Worm (Caenorhabditis elegans) whole organism, L2 larva: ENCODE measurements around the gene sto-6.
A peak's percentile ranks its signal among the peaks of the same experiment; 100 is the strongest.

Experiments used
- C34F6.9 ChIP-seq: fragments of 150-350 bp; optimal IDR thresholded peaks from 2 replicates; lab custom pipeline; 2014; ENCODE audit warnings: missing biosample characterization, missing genetic modification characterization
- F13H6.1 ChIP-seq: sonication (generic microtip); optimal IDR thresholded peaks from 2 replicates; lab custom pipeline; 2016; ENCODE audit warnings: missing genetic modification characterization, missing compliant biosample characterization
- R02D3.7 ChIP-seq: fragments of 150-350 bp; optimal IDR thresholded peaks from 2 replicates; lab custom pipeline; 2014; ENCODE audit warnings: missing biosample characterization, missing genetic modification characterization
- Y55F3AM.14 ChIP-seq: fragments of 200-800 bp; sonication (Bioruptor generic); optimal IDR thresholded peaks from 2 replicates; lab custom pipeline; 2018; ENCODE audit warnings: mild to moderate bottlenecking, missing genetic modification characterization, missing compliant biosample characterization
- ZK546.5 ChIP-seq: sonication (generic microtip); optimal IDR thresholded peaks from 2 replicates; lab custom pipeline; 2017; ENCODE audit warnings: missing biosample characterization, missing genetic modification characterization
- alr-1 ChIP-seq: fragments of 150-350 bp; optimal IDR thresholded peaks from 2 replicates; lab custom pipeline; 2014; ENCODE audit warnings: missing biosample characterization, missing genetic modification characterization
- aly-2 ChIP-seq: fragments of 150-350 bp; optimal IDR thresholded peaks from 2 replicates; lab custom pipeline; 2014; ENCODE audit warnings: missing biosample characterization, missing genetic modification characterization
- blmp-1 ChIP-seq: sonication (generic microtip); optimal IDR thresholded peaks from 2 replicates; lab custom pipeline; 2017; ENCODE audit warnings: missing genetic modification characterization, mild to moderate bottlenecking, missing compliant biosample characterization, antibody characterized with exemption, moderate library complexity; ENCODE audit not compliant: insufficient read depth
- crh-2 ChIP-seq: sonication (generic microtip); optimal IDR thresholded peaks from 2 replicates; lab custom pipeline; 2017; ENCODE audit warnings: missing biosample characterization, missing genetic modification characterization
- elt-1 ChIP-seq: fragments of 150-350 bp; optimal IDR thresholded peaks from 2 replicates; lab custom pipeline; 2014; ENCODE audit warnings: missing biosample characterization, missing genetic modification characterization
- elt-3 ChIP-seq: sonication (generic microtip); optimal IDR thresholded peaks from 2 replicates; lab custom pipeline; 2017; ENCODE audit warnings: missing biosample characterization, missing genetic modification characterization
- fos-1 ChIP-seq: fragments of 150-350 bp; optimal IDR thresholded peaks from 2 replicates; lab custom pipeline; 2014; ENCODE audit warnings: missing biosample characterization, missing genetic modification characterization
- gmeb-1 ChIP-seq: fragments of 150-350 bp; optimal IDR thresholded peaks from 2 replicates; lab custom pipeline; 2014; ENCODE audit warnings: missing biosample characterization, missing genetic modification characterization
- lin-13 ChIP-seq: fragments of 150-350 bp; optimal IDR thresholded peaks from 2 replicates; lab custom pipeline; 2014; ENCODE audit warnings: missing biosample characterization, missing genetic modification reagents, missing genetic modification characterization
- mab-5 ChIP-seq: fragments of 150-350 bp; optimal IDR thresholded peaks from 2 replicates; lab custom pipeline; 2014; ENCODE audit warnings: missing biosample characterization, missing genetic modification characterization
- nhr-12 ChIP-seq: fragments of 150-350 bp; optimal IDR thresholded peaks from 2 replicates; lab custom pipeline; 2014; ENCODE audit warnings: missing biosample characterization, missing genetic modification characterization
- nhr-129 ChIP-seq: fragments of 150-350 bp; optimal IDR thresholded peaks from 2 replicates; lab custom pipeline; 2014; ENCODE audit warnings: missing biosample characterization, missing genetic modification characterization
- nhr-237 ChIP-seq: fragments of 150-350 bp; optimal IDR thresholded peaks from 2 replicates; lab custom pipeline; 2014; ENCODE audit warnings: missing biosample characterization, missing genetic modification characterization
- nhr-77 ChIP-seq: fragments of 150-350 bp; optimal IDR thresholded peaks from 2 replicates; lab custom pipeline; 2014; ENCODE audit warnings: missing biosample characterization, missing genetic modification characterization
- peb-1 ChIP-seq: fragments of 150-350 bp; optimal IDR thresholded peaks from 2 replicates; lab custom pipeline; 2014; ENCODE audit warnings: missing biosample characterization, missing genetic modification characterization
- sem-4 ChIP-seq: fragments of 150-350 bp; optimal IDR thresholded peaks from 2 replicates; lab custom pipeline; 2014; ENCODE audit warnings: missing biosample characterization, missing genetic modification reagents, missing genetic modification characterization
- sma-3 ChIP-seq: sonication (generic microtip); optimal IDR thresholded peaks from 2 replicates; lab custom pipeline; 2016; ENCODE audit warnings: missing genetic modification reagents, missing genetic modification characterization, missing compliant biosample characterization
- sma-9 ChIP-seq, 2 experiments: fragments of 150-350 bp in 1 of 2; sonication (generic microtip) in 1 of 2; optimal IDR thresholded peaks; 2 replicates each; lab custom pipeline; 2014 to 2016; ENCODE audit warnings: missing genetic modification characterization in 2 of 2, mild to moderate bottlenecking in 1 of 2, missing biosample characterization in 1 of 2, missing compliant biosample characterization in 1 of 2, missing genetic modification reagents in 1 of 2, moderate library complexity in 1 of 2
- snpc-4 ChIP-seq: fragments of 150-350 bp; optimal IDR thresholded peaks from 2 replicates; lab custom pipeline; 2014; ENCODE audit warnings: missing biosample characterization, missing genetic modification characterization
- unc-55 ChIP-seq: fragments of 150-350 bp; sonication (generic microtip); optimal IDR thresholded peaks from 3 replicates; lab custom pipeline; 2014; ENCODE audit warnings: missing biosample characterization, missing genetic modification reagents, missing genetic modification characterization
- unc-62 ChIP-seq: fragments of 150-350 bp; optimal IDR thresholded peaks from 2 replicates; lab custom pipeline; 2014; ENCODE audit warnings: missing biosample characterization, missing genetic modification reagents, missing genetic modification characterization
- zag-1 ChIP-seq: fragments of 150-350 bp; optimal IDR thresholded peaks from 2 replicates; lab custom pipeline; 2014; ENCODE audit warnings: missing biosample characterization, missing genetic modification characterization
- ztf-1 ChIP-seq: fragments of 200-800 bp; sonication (Bioruptor generic); conservative IDR thresholded peaks from 2 replicates; pipeline ENCODE4 v1.3.6; 2022; ENCODE audit warnings: missing genetic modification characterization, missing compliant biosample characterization
- ztf-11 ChIP-seq: sonication (generic microtip); optimal IDR thresholded peaks from 2 replicates; lab custom pipeline; 2017; ENCODE audit warnings: missing biosample characterization, missing genetic modification characterization
- ztf-4 ChIP-seq: fragments of 150-350 bp; optimal IDR thresholded peaks from 2 replicates; lab custom pipeline; 2014; ENCODE audit warnings: missing biosample characterization, missing genetic modification characterization

The sto-6 gene

DNA sequence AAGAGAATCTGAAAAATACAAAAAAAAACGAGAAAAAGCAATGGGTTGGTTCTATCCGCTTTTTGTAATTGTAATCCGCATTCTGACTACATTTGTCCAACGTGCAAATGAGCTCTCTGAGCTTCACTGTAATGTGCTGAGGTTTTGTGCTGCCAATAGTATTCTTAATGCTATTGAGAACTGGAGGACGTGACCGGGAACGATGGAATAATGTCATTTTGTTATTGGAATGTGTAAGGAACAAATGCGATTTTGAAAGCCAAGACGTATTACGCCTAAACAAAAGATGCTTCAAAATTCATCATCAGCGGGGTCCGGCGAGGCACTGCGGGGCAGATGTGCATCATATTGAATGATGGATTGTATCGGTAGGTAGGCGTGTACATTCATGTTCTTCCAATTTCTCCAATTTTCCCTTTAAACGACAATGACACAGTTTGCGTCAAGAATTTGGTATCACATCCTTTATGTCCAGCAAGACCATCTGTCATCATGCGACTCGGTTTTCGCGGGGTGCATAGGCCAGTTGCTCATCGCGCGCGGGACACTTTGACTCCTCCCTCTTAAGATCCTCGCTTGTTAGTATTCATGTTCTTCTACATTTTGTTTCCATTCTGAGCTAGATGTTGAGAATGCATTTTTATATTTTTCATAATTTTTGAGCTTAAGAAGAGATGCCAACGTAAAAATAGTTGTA, 41.0 kb downstream of the sto-6 start:
- peak; percentile 7 for TF ChIP-seq mab-5 (tag; lab: Kevin White, UChicago)
- TF ChIP-seq C34F6.9 (tag; lab: Kevin White, UChicago), result no peak
- no peak for TF ChIP-seq zag-1
- no peak for TF ChIP-seq peb-1 (tag; lab: Kevin White, UChicago)

DNA sequence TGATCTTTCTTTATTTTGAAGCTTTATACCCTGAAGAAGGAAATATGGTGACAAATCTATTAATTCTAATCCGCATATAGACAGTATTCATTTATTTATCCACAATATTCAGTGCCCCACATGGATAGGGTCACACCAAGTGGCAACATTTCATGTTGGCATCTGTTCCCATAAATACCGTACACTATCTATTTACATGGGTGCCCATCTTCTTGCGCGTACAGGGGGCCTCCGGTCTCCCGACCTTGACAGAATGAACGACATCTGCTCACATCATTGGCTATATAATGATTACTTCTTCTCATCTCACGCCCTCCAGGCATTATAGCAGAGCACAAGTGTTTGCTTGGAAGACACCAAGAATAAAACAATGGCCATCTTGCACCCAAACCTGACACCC, 43.4 kb downstream of the sto-6 start:
- TF ChIP-seq sma-9 (GFP tag; optimal IDR thresholded peaks at IDR 0.05; lab: Kevin White, UChicago), result no peak
- TF ChIP-seq sma-9 (tag; optimal IDR thresholded peaks at IDR 0.05; lab: Kevin White, UChicago), result no peak
- TF ChIP-seq unc-55 (GFP tag; lab: Kevin White, UChicago), result no peak
- TF ChIP-seq ZK546.5 (tag; lab: Kevin White, UChicago), result no peak
- no peak for TF ChIP-seq sem-4 (tag; lab: Kevin White, UChicago)
- TF ChIP-seq sma-3 (GFP tag; lab: Kevin White, UChicago), result no peak
- TF ChIP-seq Y55F3AM.14 (GFP tag; lab: Kevin White, UChicago), result no peak
- TF ChIP-seq alr-1 (tag; lab: Kevin White, UChicago), result no peak
- TF ChIP-seq nhr-237 (tag; lab: Kevin White, UChicago), result no peak

DNA sequence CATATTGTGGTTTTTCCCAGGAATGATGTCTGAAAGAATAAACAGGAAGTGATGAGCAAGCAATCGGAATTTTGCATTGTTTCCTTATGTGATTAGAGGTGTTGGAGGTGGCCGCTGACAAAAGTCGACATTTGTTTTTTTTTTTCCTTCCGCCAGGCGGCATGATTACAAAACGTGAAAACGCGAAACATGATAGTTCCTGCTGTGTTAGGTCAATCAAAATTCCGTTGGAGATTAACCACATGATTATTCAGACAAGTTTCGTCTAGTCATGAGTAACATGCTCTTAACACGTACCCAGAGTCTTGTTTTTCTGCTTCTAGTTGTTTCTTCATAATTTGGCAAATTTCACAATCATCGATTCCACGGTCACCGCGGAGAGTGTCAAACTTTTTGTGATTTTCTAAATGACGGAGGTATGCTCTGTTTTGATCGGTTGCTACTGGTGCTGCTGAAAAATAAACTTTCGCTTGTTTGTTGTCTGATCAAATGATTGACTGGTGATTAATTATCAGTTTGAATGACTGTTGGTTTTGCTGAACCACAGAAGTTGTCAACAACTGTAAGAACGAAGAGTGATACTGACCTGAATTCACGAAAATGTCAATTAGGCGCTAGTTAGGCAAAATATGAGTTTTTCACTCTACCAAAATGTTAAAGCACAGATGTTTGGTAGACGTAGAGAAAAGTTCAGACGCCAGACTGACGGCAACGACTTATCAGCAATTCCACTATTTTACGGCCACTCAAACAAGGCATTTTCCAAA, 47.2 kb downstream of the sto-6 start:
- no peak for TF ChIP-seq nhr-12 (tag; lab: Kevin White, UChicago)
- no peak for TF ChIP-seq C34F6.9 (tag; lab: Kevin White, UChicago)
- TF ChIP-seq sma-9 (GFP tag; optimal IDR thresholded peaks at IDR 0.05; lab: Kevin White, UChicago), result no peak
- TF ChIP-seq sma-9 (tag; optimal IDR thresholded peaks at IDR 0.05; lab: Kevin White, UChicago), result no peak
- TF ChIP-seq nhr-129, result no peak
- TF ChIP-seq zag-1, result no peak
- TF ChIP-seq elt-3 (tag; lab: Kevin White, UChicago), result no peak
- TF ChIP-seq F13H6.1 (tag; lab: Kevin White, UChicago), result no peak
- TF ChIP-seq nhr-237 (tag; lab: Kevin White, UChicago), result no peak
- TF ChIP-seq unc-62 (GFP tag; lab: Kevin White, UChicago), result no peak
- TF ChIP-seq ZK546.5 (tag; lab: Kevin White, UChicago), result no peak
- no peak for TF ChIP-seq peb-1 (tag; lab: Kevin White, UChicago)
- TF ChIP-seq gmeb-1 (tag; lab: Kevin White, UChicago), result no peak
- TF ChIP-seq unc-55 (GFP tag; lab: Kevin White, UChicago), result no peak
- TF ChIP-seq nhr-77 (tag; lab: Kevin White, UChicago), result no peak

DNA sequence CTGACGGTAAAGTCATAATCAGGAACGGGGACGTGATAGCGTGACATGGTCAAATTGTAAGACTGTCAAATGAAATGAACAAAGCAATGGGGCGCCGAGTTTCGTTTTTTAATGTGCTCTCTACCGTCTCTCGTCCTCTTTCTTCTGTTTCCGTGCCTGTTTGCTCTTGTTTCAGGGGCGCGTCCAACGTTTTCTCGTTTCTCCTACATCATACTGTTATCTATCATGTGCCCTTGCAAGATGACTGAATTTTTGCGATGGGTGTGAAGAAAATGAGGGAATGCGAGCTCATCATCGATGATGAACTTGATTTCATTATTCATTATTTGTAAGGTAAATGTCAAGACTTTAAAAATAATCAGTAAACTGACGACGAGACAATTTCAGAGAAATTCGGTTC, 48.6 kb downstream of the sto-6 start, which contains the start of gene T04F8.7:
Gene T04F8.7, minus strand, starts transcription at position 130 of the 400 bp plus-strand sequence.
- TF ChIP-seq sma-9 (GFP tag; optimal IDR thresholded peaks at IDR 0.05; lab: Kevin White, UChicago) (peak; percentile 24), sma-9 (tag; optimal IDR thresholded peaks at IDR 0.05; lab: Kevin White, UChicago) (no peak), unc-55 (GFP tag; lab: Kevin White, UChicago) (no peak), F13H6.1 (tag; lab: Kevin White, UChicago) (peak; percentile 6), gmeb-1 (tag; lab: Kevin White, UChicago) (no peak), R02D3.7 (tag; lab: Kevin White, UChicago) (no peak), fos-1 (tag; lab: Kevin White, UChicago) (peak; percentile 83), ztf-1 (GFP tag; lab: Robert Waterston, UW) (no peak), aly-2 (tag; lab: Kevin White, UChicago) (no peak), elt-1 (tag; lab: Kevin White, UChicago) (no peak), lin-13 (no peak), nhr-129 (no peak), alr-1 (tag; lab: Kevin White, UChicago) (no peak), Y55F3AM.14 (GFP tag; lab: Kevin White, UChicago) (no peak), snpc-4 (tag; lab: Kevin White, UChicago) (no peak), sma-3 (GFP tag; lab: Kevin White, UChicago) (no peak), crh-2 (tag; lab: Kevin White, UChicago) (peak; percentile 11), ztf-11 (tag; lab: Kevin White, UChicago) (no peak), ztf-4 (tag; lab: Kevin White, UChicago) (no peak), blmp-1 (tag; lab: Kevin White, UChicago) (no peak)
- TF ChIP-seq, all 48 proteins: peak for 4
